Fruit fly (Drosophila melanogaster) whole organism, embryonic: Measurements from ENCODE around the gene betaGlu.

ENCODE experiments used
- ATbp ChIP-seq: fragments of 200-800 bp; sonication (Bioruptor generic); optimal IDR thresholded peaks from 2 replicates; lab custom pipeline; 2017; ENCODE audit warnings: missing biosample characterization, mild to moderate bottlenecking, missing genetic modification characterization, missing genetic modification reagents
- Aef1 ChIP-seq: fragments of 200-800 bp; sonication (Bioruptor generic); IDR thresholded peaks from 3 replicates; pipeline ENCODE4 v1.3.6; 2022; ENCODE audit warnings: missing biosample characterization, missing genetic modification characterization
- Atf6 ChIP-seq: fragments of 200-800 bp; sonication (Bioruptor generic); IDR thresholded peaks from 2 replicates; pipeline ENCODE4 v1.3.6; 2022; ENCODE audit warnings: missing biosample characterization, missing genetic modification characterization
- CG10267 ChIP-seq: fragments of 200-800 bp; sonication (Bioruptor generic); optimal IDR thresholded peaks from 2 replicates; lab custom pipeline; 2018; ENCODE audit warnings: missing biosample characterization, mild to moderate bottlenecking, missing genetic modification characterization, moderate library complexity
- CG11093 ChIP-seq: fragments of 200-800 bp; sonication (Bioruptor generic); IDR thresholded peaks from 3 replicates; pipeline ENCODE4 v1.3.6; 2022; ENCODE audit warnings: missing biosample characterization, missing genetic modification characterization
- CG12071 ChIP-seq: fragments of 200-800 bp; sonication (Bioruptor generic); optimal IDR thresholded peaks from 3 replicates; lab custom pipeline; 2018; ENCODE audit warnings: missing biosample characterization, mild to moderate bottlenecking, missing genetic modification characterization
- CG12104 ChIP-seq: fragments of 200-800 bp; sonication (Bioruptor generic); optimal IDR thresholded peaks from 3 replicates; lab custom pipeline; 2016; ENCODE audit warnings: missing biosample characterization, missing genetic modification characterization
- CG12219 ChIP-seq: fragments of 200-800 bp; sonication (Bioruptor generic); optimal IDR thresholded peaks from 3 replicates; lab custom pipeline; 2018; ENCODE audit warnings: missing biosample characterization, mild to moderate bottlenecking, missing genetic modification characterization
- CG14050 ChIP-seq: fragments of 200-800 bp; sonication (Bioruptor generic); IDR thresholded peaks from 3 replicates; pipeline ENCODE4 v1.3.6; 2022; ENCODE audit warnings: missing biosample characterization, missing genetic modification characterization
- CG15601 ChIP-seq: fragments of 200-800 bp; sonication (Bioruptor generic); optimal IDR thresholded peaks from 3 replicates; lab custom pipeline; 2019; ENCODE audit warnings: missing biosample characterization, mild to moderate bottlenecking, missing genetic modification characterization, moderate library complexity
- CG17802 ChIP-seq: fragments of 200-800 bp; sonication (Bioruptor generic); optimal IDR thresholded peaks from 2 replicates; lab custom pipeline; 2018; ENCODE audit warnings: missing biosample characterization, mild to moderate bottlenecking, missing genetic modification characterization, moderate library complexity
- CG2712 ChIP-seq: fragments of 200-800 bp; optimal IDR thresholded peaks from 3 replicates; lab custom pipeline; 2019; ENCODE audit warnings: missing biosample characterization, mild to moderate bottlenecking, missing genetic modification characterization, moderate library complexity
- CG31224 ChIP-seq: fragments of 200-800 bp; sonication (Bioruptor generic); IDR thresholded peaks from 2 replicates; pipeline ENCODE4 v1.3.6; 2022; ENCODE audit warnings: missing biosample characterization, missing genetic modification characterization
- CG4617 ChIP-seq: fragments of 200-800 bp; sonication (Bioruptor generic); optimal IDR thresholded peaks from 3 replicates; lab custom pipeline; 2016; ENCODE audit warnings: missing biosample characterization, missing genetic modification characterization, borderline replicate concordance
- CG6175 ChIP-seq: fragments of 200-800 bp; sonication (Bioruptor generic); IDR thresholded peaks from 3 replicates; pipeline ENCODE4 v1.3.6; 2022; ENCODE audit warnings: missing biosample characterization, missing genetic modification characterization
- CG6654 ChIP-seq: fragments of 200-800 bp; sonication (Bioruptor generic); optimal IDR thresholded peaks from 2 replicates; lab custom pipeline; 2017; ENCODE audit warnings: missing biosample characterization, mild to moderate bottlenecking, missing genetic modification characterization
- CG7963 ChIP-seq: fragments of 200-800 bp; sonication (Bioruptor generic); IDR thresholded peaks from 3 replicates; pipeline ENCODE4 v1.3.6; 2022; ENCODE audit warnings: missing biosample characterization, missing genetic modification characterization; ENCODE audit not compliant: partially characterized antibody
- CG7987 ChIP-seq: fragments of 200-800 bp; sonication (Bioruptor generic); optimal IDR thresholded peaks from 2 replicates; lab custom pipeline; 2018; ENCODE audit warnings: missing biosample characterization, mild to moderate bottlenecking, missing genetic modification characterization, moderate library complexity
- CG9437 ChIP-seq: fragments of 200-800 bp; sonication (Bioruptor generic); optimal IDR thresholded peaks from 2 replicates; lab custom pipeline; 2018; ENCODE audit warnings: missing biosample characterization, mild to moderate bottlenecking, missing genetic modification characterization
- CG9727 ChIP-seq: fragments of 200-800 bp; sonication (Bioruptor generic); optimal IDR thresholded peaks from 3 replicates; lab custom pipeline; 2017; ENCODE audit warnings: missing biosample characterization, mild to moderate bottlenecking, missing genetic modification characterization
- CHES-1-like ChIP-seq: fragments of 200-800 bp; sonication (Bioruptor generic); optimal IDR thresholded peaks from 2 replicates; lab custom pipeline; 2016; ENCODE audit warnings: missing biosample characterization, missing genetic modification characterization
- Dll ChIP-seq: fragments of 200-800 bp; sonication (Bioruptor generic); IDR thresholded peaks from 4 replicates; pipeline ENCODE4 v1.3.6; 2022; ENCODE audit warnings: missing biosample characterization, missing genetic modification characterization; ENCODE audit not compliant: partially characterized antibody
- Doc2 ChIP-seq: fragments of 200-800 bp; sonication (Bioruptor generic); IDR thresholded peaks from 2 replicates; pipeline ENCODE4 v1.3.6; 2022; ENCODE audit warnings: missing biosample characterization, missing genetic modification characterization
- ERR ChIP-seq: fragments of 200-800 bp; sonication (Bioruptor generic); optimal IDR thresholded peaks from 2 replicates; lab custom pipeline; 2016; ENCODE audit warnings: missing biosample characterization, missing genetic modification characterization
- NfI ChIP-seq: fragments of 200-800 bp; sonication (Bioruptor generic); optimal IDR thresholded peaks from 3 replicates; lab custom pipeline; 2018; ENCODE audit warnings: missing biosample characterization, mild to moderate bottlenecking, missing genetic modification characterization, moderate library complexity
- Optix ChIP-seq: fragments of 200-800 bp; sonication (Bioruptor generic); IDR thresholded peaks from 3 replicates; pipeline ENCODE4 v1.3.6; 2022; ENCODE audit warnings: missing biosample characterization, missing genetic modification characterization
- Sry-δ ChIP-seq: fragments of 200-800 bp; sonication (Bioruptor generic); optimal IDR thresholded peaks from 2 replicates; lab custom pipeline; 2016; ENCODE audit warnings: missing biosample characterization, missing genetic modification characterization
- Trl ChIP-seq, 3 experiments: fragments of >200 bp in 2 of 3; fragments of 200-800 bp in 1 of 3; sonication (Bioruptor generic) in 1 of 3; optimal IDR thresholded peaks; 2 replicates in 1 of 3; 3 replicates in 2 of 3; lab custom pipeline; 2016 to 2017; ENCODE audit warnings: missing biosample characterization in 1 of 3, missing genetic modification characterization in 1 of 3
- ash1 ChIP-seq: fragments of 200-800 bp; sonication (Bioruptor generic); optimal IDR thresholded peaks from 2 replicates; lab custom pipeline; 2018; ENCODE audit warnings: missing biosample characterization, mild to moderate bottlenecking, missing genetic modification characterization
- bowl ChIP-seq: fragments of 200-800 bp; sonication (Bioruptor generic); IDR thresholded peaks from 2 replicates; pipeline ENCODE4 v1.3.6; 2022; ENCODE audit warnings: missing biosample characterization, missing genetic modification characterization
- br ChIP-seq: fragments of >200 bp; optimal IDR thresholded peaks from 2 replicates; lab custom pipeline; 2017
- cad ChIP-seq: fragments of >200 bp; optimal IDR thresholded peaks from 2 replicates; lab custom pipeline; 2017; ENCODE audit warnings: missing biosample characterization, missing genetic modification characterization
- cwo ChIP-seq: fragments of 200-800 bp; sonication (Bioruptor generic); optimal IDR thresholded peaks from 3 replicates; lab custom pipeline; 2017; ENCODE audit warnings: missing biosample characterization, missing genetic modification characterization, mild to moderate bottlenecking, moderate library complexity, missing genetic modification reagents
- dpn ChIP-seq, 2 experiments: fragments of 200-800 bp; sonication (Bioruptor generic); optimal IDR thresholded peaks; 3 replicates each; lab custom pipeline; 2016; ENCODE audit warnings: missing biosample characterization in 2 of 2, missing genetic modification characterization in 2 of 2
- esg ChIP-seq: fragments of 200-800 bp; sonication (Bioruptor generic); conservative IDR thresholded peaks from 2 replicates; pipeline ENCODE4 v1.3.6; 2022; ENCODE audit warnings: missing biosample characterization, missing genetic modification characterization
- ham ChIP-seq: fragments of 200-800 bp; sonication (Bioruptor generic); IDR thresholded peaks from 2 replicates; pipeline ENCODE4 v1.3.6; 2022; ENCODE audit warnings: missing biosample characterization, missing genetic modification characterization
- hkb ChIP-seq, 2 experiments: fragments of 200-800 bp in 1 of 2; fragments of >200 bp in 1 of 2; sonication (Bioruptor generic) in 1 of 2; IDR thresholded peaks in 1 of 2; optimal IDR thresholded peaks in 1 of 2; 2 replicates each; pipeline versions ENCODE4 v1.3.6 to Lab custom; 2017 to 2022; ENCODE audit warnings: missing biosample characterization in 1 of 2, missing genetic modification characterization in 1 of 2
- jumu ChIP-seq: fragments of 200-800 bp; sonication (Bioruptor generic); optimal IDR thresholded peaks from 3 replicates; lab custom pipeline; 2016; ENCODE audit warnings: missing biosample characterization, missing genetic modification characterization
- lbe ChIP-seq: fragments of 200-800 bp; sonication (Bioruptor generic); optimal IDR thresholded peaks from 2 replicates; lab custom pipeline; 2016; ENCODE audit warnings: missing biosample characterization, mild to moderate bottlenecking, missing genetic modification characterization
- org-1 ChIP-seq: fragments of 200-800 bp; sonication (Bioruptor generic); optimal IDR thresholded peaks from 2 replicates; lab custom pipeline; 2017; ENCODE audit warnings: missing biosample characterization, missing genetic modification characterization
- otp ChIP-seq: fragments of 200-800 bp; sonication (Bioruptor generic); IDR thresholded peaks from 3 replicates; pipeline ENCODE4, ENCODE4 v1.3.6; 2022; ENCODE audit warnings: missing biosample characterization, missing genetic modification characterization
- prd ChIP-seq, 3 experiments: fragments of >200 bp in 2 of 3; fragments of 200-800 bp in 1 of 3; sonication (Bioruptor generic) in 1 of 3; optimal IDR thresholded peaks in 2 of 3; IDR thresholded peaks in 1 of 3; 2 replicates in 2 of 3; 3 replicates in 1 of 3; pipeline versions ENCODE4 v1.3.6 to Lab custom; 2017 to 2022; ENCODE audit warnings: missing biosample characterization in 1 of 3, missing genetic modification characterization in 1 of 3
- salm ChIP-seq: fragments of 200-800 bp; sonication (Bioruptor generic); optimal IDR thresholded peaks from 2 replicates; lab custom pipeline; 2018; ENCODE audit warnings: missing biosample characterization, mild to moderate bottlenecking, missing genetic modification characterization
- sc ChIP-seq, 3 experiments: fragments of >200 bp in 2 of 3; fragments of 200-800 bp in 1 of 3; sonication (Bioruptor generic) in 1 of 3; optimal IDR thresholded peaks; 2 replicates in 2 of 3; 3 replicates in 1 of 3; lab custom pipeline; 2017; ENCODE audit warnings: mild to moderate bottlenecking in 1 of 3, missing biosample characterization in 1 of 3, missing genetic modification characterization in 1 of 3, missing genetic modification reagents in 1 of 3
- sim ChIP-seq: fragments of 200-800 bp; sonication (Bioruptor generic); IDR thresholded peaks from 2 replicates; pipeline ENCODE4 v1.3.6; 2022; ENCODE audit warnings: missing biosample characterization, missing genetic modification characterization
- so ChIP-seq: fragments of 200-800 bp; sonication (Bioruptor generic); IDR thresholded peaks from 3 replicates; pipeline ENCODE4 v1.3.6; 2022; ENCODE audit warnings: missing biosample characterization, missing genetic modification characterization
- stwl ChIP-seq: fragments of 200-800 bp; sonication (Bioruptor generic); optimal IDR thresholded peaks from 3 replicates; lab custom pipeline; 2018; ENCODE audit warnings: missing biosample characterization, mild to moderate bottlenecking, missing genetic modification characterization, moderate library complexity
- tgo ChIP-seq: fragments of 200-800 bp; sonication (Bioruptor generic); IDR thresholded peaks from 3 replicates; pipeline ENCODE4 v1.3.6; 2022; ENCODE audit warnings: missing biosample characterization, missing genetic modification characterization
- tx ChIP-seq: fragments of 200-800 bp; sonication (Bioruptor generic); optimal IDR thresholded peaks from 2 replicates; lab custom pipeline; 2016; ENCODE audit warnings: missing biosample characterization, missing genetic modification characterization

The betaGlu gene

dm6 chr3R:31744044-31744652 is 27.5 kb downstream of the betaGlu start, which contains the start of gene CG1896 (continued):
- peak; percentile 1 for TF ChIP-seq CG6654 (GFP tag; lab: Kevin White, UChicago)
- peak; percentile 12 for TF ChIP-seq CG17802
- TF ChIP-seq CG9437 = peak; percentile 5
- TF ChIP-seq tgo (GFP tag; lab: Robert Waterston, UW) = peak; percentile 29; the same call in 1 of the 3 replicates
- no peak for TF ChIP-seq prd (optimal IDR thresholded peaks at IDR 0.05; lab: Kevin White, UChicago)
- peak; percentile 59; the same call in 2 of the 3 replicates for TF ChIP-seq prd (GFP tag; IDR thresholded peaks at IDR 0.05; lab: Robert Waterston, UW)
- TF ChIP-seq Dll (GFP tag; lab: Robert Waterston, UW) = no peak
- TF ChIP-seq sim (GFP tag; lab: Robert Waterston, UW) = no peak
- peak; percentile 65; the same call in 2 of the 3 replicates for TF ChIP-seq Optix (GFP tag; lab: Robert Waterston, UW)
- TF ChIP-seq hkb (optimal IDR thresholded peaks at IDR 0.05; lab: Kevin White, UChicago) = no peak
- peak; percentile 52; the same call in 1 of the 2 replicates for TF ChIP-seq hkb (GFP tag; IDR thresholded peaks at IDR 0.05; lab: Robert Waterston, UW)
- TF ChIP-seq ATbp (GFP tag; lab: Kevin White, UChicago) = peak; percentile 6
- peak; percentile 59 for TF ChIP-seq stwl (tag; lab: Kevin White, UChicago)
- peak; percentile 55 for TF ChIP-seq CG9727 (GFP tag; lab: Kevin White, UChicago)
- no peak for TF ChIP-seq salm (tag; lab: Kevin White, UChicago)
- peak; percentile 25 for TF ChIP-seq CG12104
- TF ChIP-seq cwo (GFP tag; lab: Kevin White, UChicago) = peak; percentile 11
- no peak for TF ChIP-seq jumu (GFP tag; lab: Kevin White, UChicago)
- TF ChIP-seq so (GFP tag; lab: Robert Waterston, UW) = peak; percentile 69; the same call in 2 of the 3 replicates
- 0 out of 2 replicates have a peak, but pooled peaks have one; percentile 15 for TF ChIP-seq esg
- no peak for TF ChIP-seq CG12071 (GFP tag; lab: Kevin White, UChicago)
- no peak for TF ChIP-seq cad
- TF ChIP-seq CG10267 = peak; percentile 90
- TF ChIP-seq CG6175 = no peak
- peak; percentile 40 for TF ChIP-seq CG4617 (GFP tag; lab: Kevin White, UChicago)

DNA sequence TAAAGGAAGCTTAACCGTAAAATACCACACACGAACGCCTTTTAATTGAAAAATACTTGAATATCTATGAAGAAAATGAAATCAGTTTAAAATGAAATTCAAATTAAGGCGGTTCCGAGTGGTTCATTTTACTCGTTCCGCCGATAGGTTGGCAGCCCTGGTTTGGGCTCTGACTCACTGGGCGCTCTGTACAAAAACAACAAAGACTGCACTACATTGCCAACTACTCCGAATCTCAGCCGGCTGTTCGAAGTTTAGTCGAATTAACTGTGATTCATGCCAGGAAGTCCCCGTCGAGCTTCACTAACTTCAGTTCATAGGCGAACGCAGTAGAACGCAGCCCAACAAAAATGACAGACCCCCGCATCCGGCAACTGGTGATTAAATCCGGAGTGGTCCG is 28.4 kb downstream of the betaGlu start, which contains the start of gene Tbca:
Gene Tbca (plus strand): TSS at position 212 of the 400 bp plus-strand sequence.
- TF ChIP-seq tx (GFP tag; lab: Kevin White, UChicago) (no peak), br (no peak), sc (optimal IDR thresholded peaks at IDR 0.05; lab: Kevin White, UChicago) (no peak), sc (GFP tag; optimal IDR thresholded peaks at IDR 0.05; lab: Kevin White, UChicago) (no peak), CG31224 (no peak), Doc2 (GFP tag; lab: Robert Waterston, UW) (no peak), CG7963 (no peak), Atf6 (GFP tag; lab: Robert Waterston, UW) (no peak), CG2712 (no peak), CG7987 (GFP tag; lab: Kevin White, UChicago) (no peak), ERR (no peak), ham (GFP tag; lab: Robert Waterston, UW) (no peak), CHES-1-like (GFP tag; lab: Kevin White, UChicago) (no peak), lbe (GFP tag; lab: Kevin White, UChicago) (no peak), Trl (optimal IDR thresholded peaks at IDR 0.05; lab: Kevin White, UChicago) (no peak), Trl (GFP tag; optimal IDR thresholded peaks at IDR 0.05; lab: Kevin White, UChicago) (no peak), Aef1 (GFP tag; lab: Robert Waterston, UW) (peak; percentile 32; the same call in 1 of the 3 replicates), Sry-δ (GFP tag; lab: Kevin White, UChicago) (peak; percentile 51), org-1 (GFP tag; lab: Kevin White, UChicago) (no peak), bowl (GFP tag; lab: Robert Waterston, UW) (no peak), CG15601 (tag; lab: Kevin White, UChicago) (no peak), CG12219 (no peak), CG11093 (GFP tag; lab: Robert Waterston, UW) (no peak), ash1 (GFP tag; lab: Kevin White, UChicago) (no peak), dpn (GFP tag; optimal IDR thresholded peaks at IDR 0.05; lab: Kevin White, UChicago) (no peak), CG14050 (GFP tag; lab: Robert Waterston, UW) (no peak), otp (GFP tag; lab: Robert Waterston, UW) (no peak), NfI (no peak)
